Worm (Caenorhabditis elegans): ENCODE measurements around the gene vps-11.

Gene vps-11

DNA sequence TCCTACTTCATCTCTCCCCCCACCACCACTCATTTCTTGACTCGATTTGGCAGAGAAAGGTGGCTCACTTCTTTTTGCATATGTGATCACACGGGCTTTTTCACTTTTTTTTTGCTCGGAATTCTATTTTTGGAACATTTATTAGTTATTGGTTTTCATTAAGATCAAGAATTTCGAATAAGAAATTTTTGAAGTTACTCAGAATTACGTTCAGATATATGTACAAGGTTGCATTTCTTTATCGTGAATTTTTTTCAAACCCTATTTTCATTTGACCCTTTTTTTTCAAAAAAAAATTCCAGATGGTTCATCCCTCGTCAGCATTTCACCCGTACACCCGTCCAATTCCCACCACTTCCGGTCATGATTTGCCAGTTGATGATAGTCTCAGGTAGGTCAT lies 12.1 kb upstream of the vps-11 start, which contains the start of gene ceh-62:
ceh-62 (plus strand) TSS at position 301 of the 400 bp plus-strand sequence.
- no peak for TF ChIP-seq pqm-1 (tag; optimal IDR thresholded peaks at IDR 0.05)
- no peak for TF ChIP-seq fkh-10 (GFP tag; optimal IDR thresholded peaks at IDR 0.05)

DNA sequence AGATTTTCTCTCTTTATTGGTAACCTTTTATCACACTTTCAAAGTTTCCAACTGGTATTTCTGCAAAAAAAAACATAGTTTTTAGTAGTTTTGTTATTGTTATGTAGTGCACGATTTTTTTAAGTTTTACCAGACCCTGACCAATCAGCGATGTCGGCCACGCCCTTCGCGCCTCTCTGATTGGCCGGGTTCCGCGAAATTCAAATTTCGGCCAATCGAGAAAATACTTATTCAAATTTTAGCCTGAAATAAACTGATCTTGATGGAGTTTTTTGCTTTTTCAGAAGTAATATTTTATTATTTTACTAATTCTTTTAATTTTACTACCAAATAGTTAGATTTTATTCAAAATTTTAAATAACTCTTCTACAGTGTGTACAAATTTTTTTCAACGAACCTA lies 11.6 kb upstream of the vps-11 start:
- no peak for TF ChIP-seq ceh-6 (GFP tag; optimal IDR thresholded peaks at IDR 0.05)
- no peak for TF ChIP-seq fax-1 (tag; optimal IDR thresholded peaks at IDR 0.05)
- peak; percentile 83 for TF ChIP-seq nfya-1 (tag; optimal IDR thresholded peaks at IDR 0.05)

DNA sequence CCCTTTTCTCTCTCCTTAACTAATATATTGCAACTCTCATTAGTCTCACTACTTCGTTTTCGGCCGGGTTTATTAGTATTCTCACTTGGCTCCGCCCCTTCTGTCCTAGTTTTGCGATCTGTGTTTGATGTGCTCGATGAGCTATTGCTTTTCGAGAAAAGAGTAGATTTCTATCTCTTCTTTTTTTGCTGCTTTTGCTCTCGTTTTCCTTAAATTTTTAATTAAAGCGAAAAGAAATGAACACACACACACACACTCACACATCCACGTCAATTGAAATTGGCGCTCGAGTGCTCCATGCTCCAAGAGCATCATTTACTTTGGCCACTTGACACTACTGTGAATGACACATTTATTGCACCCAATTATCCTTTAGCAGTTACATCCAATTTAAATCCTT lies 11.1 kb upstream of the vps-11 start:
- TF ChIP-seq ahr-1 (tag; optimal IDR thresholded peaks at IDR 0.05) (no peak), pax-1 (tag; optimal IDR thresholded peaks at IDR 0.05) (no peak), K09A11.1 (tag; optimal IDR thresholded peaks at IDR 0.05; ENCODE audit: insufficient read depth) (no peak), unc-42 (tag; optimal IDR thresholded peaks at IDR 0.05) (peak; percentile 8), ztf-16 (tag; optimal IDR thresholded peaks at IDR 0.05) (no peak), lin-11 (tag; optimal IDR thresholded peaks at IDR 0.05) (no peak), ama-1 (optimal IDR thresholded peaks at IDR 0.05) (no peak), ceh-14 (tag; optimal IDR thresholded peaks at IDR 0.05) (peak; percentile 14), unc-3 (GFP tag; conservative IDR thresholded peaks at IDR 0.05) (no peak), unc-3 (tag; optimal IDR thresholded peaks at IDR 0.05) (no peak), lim-6 (tag; optimal IDR thresholded peaks at IDR 0.05) (peak; percentile 61), tbx-7 (tag; optimal IDR thresholded peaks at IDR 0.05) (no peak), pha-2 (tag; optimal IDR thresholded peaks at IDR 0.05) (no peak), T23F11.4 (GFP tag; optimal IDR thresholded peaks at IDR 0.05) (no peak)

DNA sequence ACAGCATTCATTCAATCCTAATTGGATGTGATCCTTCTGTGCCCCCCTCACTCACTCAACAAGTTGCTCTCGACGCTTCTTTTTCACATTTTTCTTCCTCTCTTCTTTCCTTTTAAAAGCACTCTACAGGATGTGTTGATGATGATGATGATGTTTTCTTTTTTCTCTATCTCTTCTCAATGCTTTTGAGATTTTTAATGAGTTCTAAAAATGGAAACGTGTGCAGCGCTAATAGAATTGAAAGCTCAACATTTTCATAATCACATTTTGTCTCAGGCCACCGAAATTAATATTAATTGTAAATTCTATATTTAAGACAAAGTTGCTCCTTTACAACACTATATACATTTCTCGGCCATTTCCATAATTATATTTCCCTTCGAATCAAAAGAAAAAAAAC lies 6.9 kb upstream of the vps-11 start:
- TF ChIP-seq ceh-14 (tag; optimal IDR thresholded peaks at IDR 0.05), result peak; percentile 10
- TF ChIP-seq ceh-24 (tag; optimal IDR thresholded peaks at IDR 0.05), result no peak
- peak; percentile 27 for TF ChIP-seq unc-42 (tag; optimal IDR thresholded peaks at IDR 0.05)

DNA sequence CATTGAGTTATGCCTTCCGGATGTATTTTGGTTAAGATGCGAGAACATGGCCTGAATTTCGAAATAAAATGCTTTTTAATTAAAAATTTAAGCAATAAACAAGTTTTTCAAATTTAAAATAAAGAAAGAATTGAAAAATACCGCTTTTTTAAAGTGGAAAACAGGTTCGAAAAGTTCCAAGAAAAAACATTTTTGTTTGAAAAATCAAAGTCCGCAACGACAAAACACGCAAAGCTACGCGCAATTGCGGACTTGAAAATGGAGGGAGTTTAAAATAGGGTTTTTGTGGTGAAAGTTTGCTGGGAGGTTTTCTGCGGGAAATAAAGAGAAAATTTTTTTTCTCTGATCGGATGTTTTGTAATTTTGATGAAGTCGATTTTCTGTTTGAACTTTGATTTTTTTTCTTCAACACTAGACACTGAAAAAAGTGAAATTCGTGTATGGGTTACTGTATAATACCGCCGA lies 5.2 kb upstream of the vps-11 start, which contains the start of gene npp-19:
npp-19 (minus strand) TSS at position 51 of the 465 bp plus-strand sequence.
- no peak for TF ChIP-seq ama-1 (optimal IDR thresholded peaks at IDR 0.05)
- no peak for TF ChIP-seq hlh-6 (tag; optimal IDR thresholded peaks at IDR 0.05)
- no peak for TF ChIP-seq ceh-22 (tag; optimal IDR thresholded peaks at IDR 0.05)
- no peak for TF ChIP-seq dve-1 (tag; optimal IDR thresholded peaks at IDR 0.05)
- no peak for TF ChIP-seq fax-1 (tag; optimal IDR thresholded peaks at IDR 0.05)
- no peak for TF ChIP-seq ahr-1 (tag; optimal IDR thresholded peaks at IDR 0.05)
- TF ChIP-seq nfya-1 (tag; optimal IDR thresholded peaks at IDR 0.05), result peak; percentile 35
- TF ChIP-seq unc-42 (tag; optimal IDR thresholded peaks at IDR 0.05), result no peak
- TF ChIP-seq hlh-30 (tag; optimal IDR thresholded peaks at IDR 0.05; ENCODE audit: insufficient read depth), result peak; percentile 16
- TF ChIP-seq rnt-1 (tag; optimal IDR thresholded peaks at IDR 0.05), result peak; percentile 20
- no peak for TF ChIP-seq ceh-18 (tag; optimal IDR thresholded peaks at IDR 0.05)
- TF ChIP-seq pag-3 (tag; optimal IDR thresholded peaks at IDR 0.05; ENCODE audit: borderline replicate concordance), result no peak
- TF ChIP-seq pha-4 (tag; optimal IDR thresholded peaks at IDR 0.05), result no peak
- peak; percentile 32 for TF ChIP-seq elt-2 (tag; optimal IDR thresholded peaks at IDR 0.05)
- TF ChIP-seq pat-9 (tag; optimal IDR thresholded peaks at IDR 0.05), result peak; percentile 11
- TF ChIP-seq ceh-30 (tag; optimal IDR thresholded peaks at IDR 0.05), result peak; percentile 27
- no peak for TF ChIP-seq K02D7.2 (tag; optimal IDR thresholded peaks at IDR 0.05)
- peak; percentile 34 for TF ChIP-seq tbx-2 (tag; optimal IDR thresholded peaks at IDR 0.05)
- TF ChIP-seq K09A11.1 (tag; optimal IDR thresholded peaks at IDR 0.05; ENCODE audit: insufficient read depth), result peak; percentile 37
- TF ChIP-seq gmeb-2 (tag; optimal IDR thresholded peaks at IDR 0.05), result no peak
- TF ChIP-seq ceh-24 (tag; optimal IDR thresholded peaks at IDR 0.05), result no peak
